Fruit fly (Drosophila melanogaster) whole organism, embryonic: Measurements from ENCODE around the gene gukh.

Experiments used
- Blimp-1 ChIP-seq: fragments of 200-800 bp; sonication (Bioruptor generic); optimal IDR thresholded peaks from 3 replicates; lab custom pipeline; 2018; ENCODE audit warnings: missing biosample characterization, missing genetic modification characterization, mild to moderate bottlenecking, moderate library complexity, missing genetic modification reagents
- CG11723 ChIP-seq: fragments of 200-800 bp; sonication (Bioruptor generic); optimal IDR thresholded peaks from 2 replicates; lab custom pipeline; 2017; ENCODE audit warnings: missing biosample characterization, mild to moderate bottlenecking, missing genetic modification characterization
- CG12391 ChIP-seq: fragments of 200-800 bp; sonication (Bioruptor generic); optimal IDR thresholded peaks from 3 replicates; lab custom pipeline; 2018; ENCODE audit warnings: missing biosample characterization, mild to moderate bottlenecking, missing genetic modification characterization, moderate library complexity
- CG15073 ChIP-seq: fragments of 200-800 bp; sonication (Bioruptor generic); optimal IDR thresholded peaks from 2 replicates; lab custom pipeline; 2016; ENCODE audit warnings: missing biosample characterization, missing genetic modification characterization
- CG17359 ChIP-seq: fragments of 200-800 bp; sonication (Bioruptor generic); optimal IDR thresholded peaks from 3 replicates; lab custom pipeline; 2018; ENCODE audit warnings: missing biosample characterization, mild to moderate bottlenecking, missing genetic modification characterization, moderate library complexity
- CG17912 ChIP-seq: fragments of 200-800 bp; sonication (Bioruptor generic); optimal IDR thresholded peaks from 2 replicates; lab custom pipeline; 2018; ENCODE audit warnings: missing biosample characterization, mild to moderate bottlenecking, missing genetic modification characterization
- CG2199 ChIP-seq: fragments of 200-800 bp; sonication (Bioruptor generic); IDR thresholded peaks from 3 replicates; pipeline ENCODE4 v1.3.6; 2022; ENCODE audit warnings: missing biosample characterization, missing genetic modification characterization
- CG30431 ChIP-seq: fragments of 200-800 bp; sonication (Bioruptor generic); optimal IDR thresholded peaks from 2 replicates; lab custom pipeline; 2017; ENCODE audit warnings: missing biosample characterization, missing genetic modification characterization
- CG3407 ChIP-seq: fragments of 200-800 bp; sonication (Bioruptor generic); optimal IDR thresholded peaks from 2 replicates; lab custom pipeline; 2018; ENCODE audit warnings: missing biosample characterization, mild to moderate bottlenecking, missing genetic modification characterization
- CG3726 ChIP-seq: fragments of 200-800 bp; sonication (Bioruptor generic); IDR thresholded peaks from 3 replicates; pipeline ENCODE4, ENCODE4 v1.3.6; 2022; ENCODE audit warnings: missing biosample characterization, missing genetic modification characterization
- CG4360 ChIP-seq: fragments of 200-800 bp; sonication (Bioruptor generic); IDR thresholded peaks from 2 replicates; pipeline ENCODE4 v1.3.6; 2022; ENCODE audit warnings: missing biosample characterization, missing genetic modification characterization
- CG4424 ChIP-seq: fragments of 200-800 bp; sonication (Bioruptor generic); optimal IDR thresholded peaks from 3 replicates; lab custom pipeline; 2016; ENCODE audit warnings: missing biosample characterization, missing genetic modification characterization
- CG7745 ChIP-seq: fragments of 200-800 bp; sonication (Bioruptor generic); optimal IDR thresholded peaks from 2 replicates; lab custom pipeline; 2018; ENCODE audit warnings: missing biosample characterization, mild to moderate bottlenecking, missing genetic modification characterization, moderate library complexity
- CG8944 ChIP-seq: fragments of 200-800 bp; sonication (Bioruptor generic); optimal IDR thresholded peaks from 3 replicates; lab custom pipeline; 2016; ENCODE audit warnings: missing biosample characterization, missing genetic modification characterization
- D19B ChIP-seq: fragments of 200-800 bp; sonication (Bioruptor generic); optimal IDR thresholded peaks from 2 replicates; lab custom pipeline; 2017; ENCODE audit warnings: missing biosample characterization, mild to moderate bottlenecking, missing genetic modification characterization
- Deaf1 ChIP-seq: fragments of 200-800 bp; optimal IDR thresholded peaks from 3 replicates; lab custom pipeline; 2019; ENCODE audit warnings: missing biosample characterization, mild to moderate bottlenecking, missing genetic modification characterization, moderate library complexity
- Fer1 ChIP-seq: fragments of 200-800 bp; sonication (Bioruptor generic); optimal IDR thresholded peaks from 2 replicates; lab custom pipeline; 2017; ENCODE audit warnings: missing biosample characterization, mild to moderate bottlenecking, missing genetic modification characterization
- Hr78 ChIP-seq, 2 experiments: fragments of 200-800 bp in 1 of 2; fragments of >200 bp in 1 of 2; sonication (Bioruptor generic) in 1 of 2; optimal IDR thresholded peaks; 2 replicates each; lab custom pipeline; 2017 to 2019; ENCODE audit warnings: missing biosample characterization in 2 of 2, missing genetic modification characterization in 2 of 2, mild to moderate bottlenecking in 1 of 2, moderate library complexity in 1 of 2
- Opbp ChIP-seq: fragments of 200-800 bp; sonication (Bioruptor generic); IDR thresholded peaks from 3 replicates; pipeline ENCODE4 v1.3.6; 2022; ENCODE audit warnings: missing biosample characterization, missing genetic modification characterization; ENCODE audit not compliant: partially characterized antibody
- abd-A ChIP-seq: fragments of 200-800 bp; sonication (Bioruptor generic); optimal IDR thresholded peaks from 3 replicates; lab custom pipeline; 2019; ENCODE audit warnings: missing biosample characterization, mild to moderate bottlenecking, missing genetic modification characterization, moderate library complexity
- chif ChIP-seq, 2 experiments: fragments of 200-800 bp; sonication (Bioruptor generic); optimal IDR thresholded peaks; 3 replicates each; lab custom pipeline; 2016; ENCODE audit warnings: missing biosample characterization in 2 of 2, missing genetic modification characterization in 2 of 2
- ci ChIP-seq: fragments of 200-800 bp; sonication (Bioruptor generic); IDR thresholded peaks from 3 replicates; pipeline ENCODE4 v1.3.6; 2022; ENCODE audit warnings: missing biosample characterization, missing genetic modification characterization
- dati ChIP-seq: fragments of 200-800 bp; sonication (Bioruptor generic); IDR thresholded peaks from 2 replicates; pipeline ENCODE4 v1.3.6; 2022; ENCODE audit warnings: missing biosample characterization, missing genetic modification characterization
- disco-r ChIP-seq: fragments of 200-800 bp; sonication (Bioruptor generic); optimal IDR thresholded peaks from 2 replicates; lab custom pipeline; 2016; ENCODE audit warnings: missing biosample characterization, missing genetic modification characterization
- gfzf ChIP-seq: fragments of 200-800 bp; sonication (Bioruptor generic); optimal IDR thresholded peaks from 2 replicates; lab custom pipeline; 2016; ENCODE audit warnings: missing biosample characterization, mild to moderate bottlenecking, missing genetic modification characterization, moderate library complexity
- grn ChIP-seq: fragments of 200-800 bp; sonication (Bioruptor generic); optimal IDR thresholded peaks from 3 replicates; lab custom pipeline; 2017; ENCODE audit warnings: missing biosample characterization, missing genetic modification characterization
- gsb ChIP-seq: fragments of 200-800 bp; sonication (Bioruptor generic); IDR thresholded peaks from 2 replicates; pipeline ENCODE4 v1.3.6; 2022; ENCODE audit warnings: missing biosample characterization, missing genetic modification characterization
- gsb-n ChIP-seq: fragments of 200-800 bp; sonication (Bioruptor generic); optimal IDR thresholded peaks from 3 replicates; lab custom pipeline; 2018; ENCODE audit warnings: missing biosample characterization, mild to moderate bottlenecking, missing genetic modification characterization
- kni ChIP-seq: fragments of 200-800 bp; sonication (Bioruptor generic); optimal IDR thresholded peaks from 3 replicates; lab custom pipeline; 2017; ENCODE audit warnings: mild to moderate bottlenecking, missing biosample characterization, missing genetic modification reagents, missing genetic modification characterization
- lola ChIP-seq, 3 experiments: fragments of >200 bp in 2 of 3; fragments of 200-800 bp in 1 of 3; sonication (Bioruptor generic) in 1 of 3; optimal IDR thresholded peaks; 2 replicates each; lab custom pipeline; 2017 to 2019; ENCODE audit warnings: missing biosample characterization in 3 of 3, missing genetic modification characterization in 3 of 3, mild to moderate bottlenecking in 1 of 3, moderate library complexity in 1 of 3
- nau ChIP-seq: fragments of 200-800 bp; sonication (Bioruptor generic); optimal IDR thresholded peaks from 3 replicates; lab custom pipeline; 2017; ENCODE audit warnings: missing biosample characterization, mild to moderate bottlenecking, missing genetic modification characterization, missing genetic modification reagents
- oc ChIP-seq: fragments of 200-800 bp; sonication (Bioruptor generic); optimal IDR thresholded peaks from 2 replicates; lab custom pipeline; 2018; ENCODE audit warnings: missing biosample characterization, mild to moderate bottlenecking, missing genetic modification characterization, moderate library complexity
- pros ChIP-seq: fragments of 200-800 bp; sonication (Bioruptor generic); optimal IDR thresholded peaks from 3 replicates; lab custom pipeline; 2019; ENCODE audit warnings: missing biosample characterization, mild to moderate bottlenecking, missing genetic modification characterization, moderate library complexity
- sd ChIP-seq: fragments of 200-800 bp; sonication (Bioruptor generic); optimal IDR thresholded peaks from 3 replicates; lab custom pipeline; 2018; ENCODE audit warnings: missing biosample characterization, mild to moderate bottlenecking, missing genetic modification characterization, moderate library complexity
- tap ChIP-seq: fragments of 200-800 bp; optimal IDR thresholded peaks from 3 replicates; lab custom pipeline; 2019; ENCODE audit warnings: missing biosample characterization, mild to moderate bottlenecking, missing genetic modification characterization, moderate library complexity
- tin ChIP-seq: fragments of 200-800 bp; sonication (Bioruptor generic); optimal IDR thresholded peaks from 3 replicates; lab custom pipeline; 2016; ENCODE audit warnings: missing biosample characterization, missing genetic modification characterization
- tna ChIP-seq: fragments of 200-800 bp; sonication (Bioruptor generic); IDR thresholded peaks from 2 replicates; pipeline ENCODE4 v1.3.6; 2022; ENCODE audit warnings: missing biosample characterization, missing genetic modification characterization; ENCODE audit not compliant: partially characterized antibody
- vvl ChIP-seq: fragments of 200-800 bp; sonication (Bioruptor generic); IDR thresholded peaks from 2 replicates; pipeline ENCODE4 v1.3.6; 2022; ENCODE audit warnings: missing biosample characterization, missing genetic modification characterization
- zfh1 ChIP-seq: fragments of 200-800 bp; sonication (Bioruptor generic); IDR thresholded peaks from 3 replicates; pipeline ENCODE4 v1.3.6; 2022; ENCODE audit warnings: missing biosample characterization, missing genetic modification characterization

The gukh gene

dm6 chr3R:18987428-18988416 lies 3.9 kb downstream of the gukh start (continued):
- TF ChIP-seq CG12391 (tag; lab: Kevin White, UChicago): peak; percentile 23
- TF ChIP-seq sd: peak; percentile 80
- TF ChIP-seq CG15073 (GFP tag; lab: Kevin White, UChicago): no peak
- TF ChIP-seq abd-A (tag; lab: Kevin White, UChicago): peak; percentile 42
- no peak for TF ChIP-seq gsb
- TF ChIP-seq tin: peak; percentile 31
- TF ChIP-seq CG11723: no peak
- TF ChIP-seq vvl (GFP tag; lab: Robert Waterston, UW): peak; percentile 27; the same call in 1 of the 2 replicates
- peak; percentile 5 for TF ChIP-seq CG8944
- TF ChIP-seq D19B (GFP tag; lab: Kevin White, UChicago): peak; percentile 61
- TF ChIP-seq lola (GFP tag; optimal IDR thresholded peaks at IDR 0.05; lab: Kevin White, UChicago): peak in 1 of 3 experiments; percentile 39
- TF ChIP-seq CG4424 (GFP tag; lab: Kevin White, UChicago): no peak
- TF ChIP-seq Fer1 (GFP tag; lab: Kevin White, UChicago): peak; percentile 42
- no peak for TF ChIP-seq CG17912 (GFP tag; lab: Kevin White, UChicago)
- TF ChIP-seq ci (GFP tag; lab: Robert Waterston, UW): peak; percentile 51; the same call in 1 of the 3 replicates
- TF ChIP-seq gfzf: no peak
- TF ChIP-seq CG4360 (GFP tag; lab: Robert Waterston, UW): 0 out of 2 replicates have a peak, but pooled peaks have one; percentile 20
- peak; percentile 41 for TF ChIP-seq CG17359 (tag; lab: Kevin White, UChicago)
- TF ChIP-seq nau (GFP tag; lab: Kevin White, UChicago): peak; percentile 20
- peak in 1 of 2 experiments; percentile 1 for TF ChIP-seq chif (GFP tag; optimal IDR thresholded peaks at IDR 0.05; lab: Kevin White, UChicago)
- no peak for TF ChIP-seq CG30431 (GFP tag; lab: Kevin White, UChicago)
- TF ChIP-seq disco-r (GFP tag; lab: Kevin White, UChicago): peak; percentile 39

DNA sequence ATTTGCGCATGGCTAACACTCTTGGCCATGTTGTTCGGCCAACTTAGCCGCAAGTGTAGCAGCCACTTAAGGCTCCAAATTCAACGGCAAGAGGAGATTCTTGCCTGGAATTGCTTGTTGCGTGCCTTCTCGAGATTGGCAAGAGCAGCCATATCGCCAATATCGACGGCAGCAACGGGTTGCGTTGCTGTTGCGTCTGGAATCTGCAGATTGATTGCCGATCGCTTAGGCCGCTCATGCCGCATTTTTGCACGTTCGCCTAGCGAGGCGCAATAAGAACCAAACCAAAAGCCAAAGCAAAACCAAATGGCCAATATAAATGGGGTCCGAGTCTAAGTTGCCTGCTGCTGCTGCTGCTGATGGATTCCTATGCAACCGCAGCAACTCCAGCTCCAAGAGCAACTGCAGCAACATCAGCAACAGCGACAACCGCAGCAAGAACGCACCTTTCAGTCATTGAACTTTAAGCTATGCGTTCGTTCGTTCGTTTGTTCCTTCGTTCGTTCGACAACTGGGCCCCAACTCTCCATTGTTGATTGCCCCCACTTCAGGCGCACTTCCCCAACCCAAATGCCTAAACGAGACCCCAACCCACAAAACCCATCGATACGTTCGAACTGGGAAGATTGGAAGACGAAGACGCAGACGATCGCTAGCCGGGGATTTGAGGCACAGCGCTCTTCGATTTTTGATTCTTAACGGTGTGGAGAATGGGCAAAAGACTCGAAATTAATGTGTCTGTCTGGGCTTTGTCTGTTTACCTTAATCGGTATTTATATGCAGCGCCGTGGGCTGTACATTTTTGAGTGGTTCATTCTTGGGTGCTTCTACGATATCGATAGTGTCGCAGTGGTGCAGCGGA lies 5.4 kb downstream of the gukh start:
- TF ChIP-seq dati (GFP tag; lab: Robert Waterston, UW) (no peak), Deaf1 (tag; lab: Kevin White, UChicago) (peak; percentile 33), pros (peak; percentile 57), CG7745 (tag; lab: Kevin White, UChicago) (peak; percentile 22), grn (GFP tag; lab: Kevin White, UChicago) (peak; percentile 44), Hr78 (GFP tag; optimal IDR thresholded peaks at IDR 0.05; lab: Kevin White, UChicago) (peak in 1 of 2 experiments; percentile 15), oc (tag; lab: Kevin White, UChicago) (peak; percentile 22), kni (peak; percentile 89), Blimp-1 (GFP tag; lab: Kevin White, UChicago) (peak; percentile 27), abd-A (tag; lab: Kevin White, UChicago) (peak; percentile 67), tap (tag; lab: Kevin White, UChicago) (no peak), CG3407 (no peak), zfh1 (GFP tag; lab: Robert Waterston, UW) (0 out of 3 replicates have a peak, but pooled peaks have one; percentile 33), gsb-n (tag; lab: Kevin White, UChicago) (peak; percentile 63), CG3726 (no peak), CG2199 (peak; percentile 86), Opbp (GFP tag; lab: Robert Waterston, UW) (0 out of 3 replicates have a peak, but pooled peaks have one; percentile 10), tna (GFP tag; lab: Robert Waterston, UW) (no peak)
